Worm (Caenorhabditis elegans) whole organism, L4/young adult: ENCODE results near the gene gei-13.

Source experiments
- dao-5 ChIP-seq: sonication (generic microtip); optimal IDR thresholded peaks from 2 replicates; lab custom pipeline; 2016; ENCODE audit warnings: missing genotype, missing genetic modification characterization, moderate library complexity, missing compliant biosample characterization
- him-1 ChIP-seq: sonication (generic microtip); optimal IDR thresholded peaks from 2 replicates; lab custom pipeline; 2016; ENCODE audit warnings: missing genotype, missing genetic modification reagents, missing genetic modification characterization, missing compliant biosample characterization

- TF ChIP-seq dao-5 (tag; lab: Kevin White, UChicago) (no peak), him-1 (tag; lab: Kevin White, UChicago) (no peak)
Measured at ce11 chrIII:9666668-9667067, 29.8 kb upstream of the gei-13 start.
